Fruit fly (Drosophila melanogaster) whole organism, prepupa: ENCODE results near the gene Lkr.

Experiments used
- Blimp-1 ChIP-seq: fragments of 200-800 bp; sonication (Bioruptor generic); optimal IDR thresholded peaks from 3 replicates; lab custom pipeline; 2017; ENCODE audit warnings: missing biosample characterization, missing genetic modification characterization, mild to moderate bottlenecking, moderate library complexity, missing genetic modification reagents
- CG10631 ChIP-seq: fragments of 200-800 bp; sonication (Bioruptor generic); optimal IDR thresholded peaks from 2 replicates; lab custom pipeline; 2016; ENCODE audit warnings: missing biosample characterization, missing genetic modification characterization
- CG11294 ChIP-seq: fragments of 200-800 bp; sonication (Bioruptor generic); IDR thresholded peaks from 2 replicates; pipeline ENCODE4 v1.3.6; 2022; ENCODE audit warnings: missing biosample characterization, missing genetic modification characterization
- CG11902 ChIP-seq: fragments of 200-800 bp; sonication (Bioruptor generic); optimal IDR thresholded peaks from 3 replicates; lab custom pipeline; 2016; ENCODE audit warnings: missing biosample characterization, missing genetic modification characterization
- CG15336 ChIP-seq: fragments of 200-800 bp; sonication (Bioruptor generic); IDR thresholded peaks from 2 replicates; pipeline ENCODE4 v1.3.6; 2022; ENCODE audit warnings: missing biosample characterization, missing genetic modification characterization
- CG1621 ChIP-seq: fragments of 200-800 bp; sonication (Bioruptor generic); optimal IDR thresholded peaks from 3 replicates; lab custom pipeline; 2018; ENCODE audit warnings: missing biosample characterization, mild to moderate bottlenecking, missing genetic modification characterization
- CG16779 ChIP-seq: fragments of 200-800 bp; sonication (Bioruptor generic); optimal IDR thresholded peaks from 3 replicates; lab custom pipeline; 2017; ENCODE audit warnings: missing biosample characterization, mild to moderate bottlenecking, missing genetic modification characterization
- CG3032 ChIP-seq: fragments of 200-800 bp; optimal IDR thresholded peaks from 2 replicates; lab custom pipeline; 2019; ENCODE audit warnings: missing biosample characterization, mild to moderate bottlenecking, missing genetic modification characterization, moderate library complexity
- CG31627 ChIP-seq: fragments of 200-800 bp; sonication (Bioruptor generic); optimal IDR thresholded peaks from 3 replicates; lab custom pipeline; 2016; ENCODE audit warnings: missing biosample characterization, missing genetic modification characterization
- CG32006 ChIP-seq: fragments of 200-800 bp; sonication (Bioruptor generic); optimal IDR thresholded peaks from 3 replicates; lab custom pipeline; 2017; ENCODE audit warnings: missing biosample characterization, mild to moderate bottlenecking, missing genetic modification characterization
- CG4318 ChIP-seq: fragments of 200-800 bp; sonication (Bioruptor generic); optimal IDR thresholded peaks from 3 replicates; lab custom pipeline; 2017; ENCODE audit warnings: missing biosample characterization, mild to moderate bottlenecking, missing genetic modification characterization
- CG6163 ChIP-seq: fragments of 200-800 bp; sonication (Bioruptor generic); IDR thresholded peaks from 3 replicates; pipeline ENCODE4 v1.3.6; 2022; ENCODE audit warnings: missing biosample characterization, missing genetic modification characterization
- CG6854 ChIP-seq: fragments of 200-800 bp; sonication (Bioruptor generic); optimal IDR thresholded peaks from 2 replicates; lab custom pipeline; 2017; ENCODE audit warnings: missing biosample characterization, mild to moderate bottlenecking, missing genetic modification characterization
- CG7368 ChIP-seq: fragments of 200-800 bp; sonication (Bioruptor generic); optimal IDR thresholded peaks from 3 replicates; lab custom pipeline; 2016; ENCODE audit warnings: missing biosample characterization, missing genetic modification characterization
- CG8319 ChIP-seq: fragments of 200-800 bp; sonication (Bioruptor generic); optimal IDR thresholded peaks from 3 replicates; lab custom pipeline; 2016; ENCODE audit warnings: missing biosample characterization, missing genetic modification characterization
- CG8632 ChIP-seq: fragments of 200-800 bp; sonication (Bioruptor generic); optimal IDR thresholded peaks from 3 replicates; lab custom pipeline; 2016; ENCODE audit warnings: missing biosample characterization, missing genetic modification characterization
- Eip78C ChIP-seq: fragments of 200-800 bp; sonication (Bioruptor generic); peaks from one replicate; lab custom pipeline; 2016; ENCODE audit warnings: missing biosample characterization, missing genetic modification characterization
- Ets96B ChIP-seq: fragments of 200-800 bp; optimal IDR thresholded peaks from 2 replicates; lab custom pipeline; 2019; ENCODE audit warnings: missing biosample characterization, mild to moderate bottlenecking, missing genetic modification characterization, moderate library complexity
- Gug ChIP-seq: fragments of 200-800 bp; sonication (Bioruptor generic); IDR thresholded peaks from 2 replicates; pipeline ENCODE4 v1.3.6; 2022; ENCODE audit warnings: missing biosample characterization, missing genetic modification characterization
- Hr38 ChIP-seq: sonication (Bioruptor generic); optimal IDR thresholded peaks from 2 replicates; lab custom pipeline; 2016; ENCODE audit warnings: missing biosample characterization, missing genetic modification characterization
- Hr4 ChIP-seq: fragments of 200-800 bp; sonication (Bioruptor generic); optimal IDR thresholded peaks from 3 replicates; lab custom pipeline; 2016; ENCODE audit warnings: missing biosample characterization, missing genetic modification characterization
- Smox ChIP-seq: fragments of 200-800 bp; sonication (Bioruptor generic); optimal IDR thresholded peaks from 3 replicates; lab custom pipeline; 2016; ENCODE audit warnings: missing biosample characterization, missing genetic modification characterization
- Sox14 ChIP-seq: fragments of 200-800 bp; sonication (Bioruptor generic); optimal IDR thresholded peaks from 3 replicates; lab custom pipeline; 2016; ENCODE audit warnings: missing biosample characterization, missing genetic modification characterization
- Sox15 ChIP-seq: fragments of 200-800 bp; sonication (Bioruptor generic); optimal IDR thresholded peaks from 3 replicates; lab custom pipeline; 2016; ENCODE audit warnings: missing biosample characterization, missing genetic modification characterization
- achi ChIP-seq: fragments of 200-800 bp; sonication (Bioruptor generic); optimal IDR thresholded peaks from 3 replicates; lab custom pipeline; 2016; ENCODE audit warnings: missing biosample characterization, missing genetic modification characterization
- acj6 ChIP-seq: fragments of 200-800 bp; sonication (Bioruptor generic); optimal IDR thresholded peaks from 3 replicates; lab custom pipeline; 2016; ENCODE audit warnings: missing biosample characterization, missing genetic modification characterization
- esn ChIP-seq: fragments of 200-800 bp; sonication (Bioruptor generic); optimal IDR thresholded peaks from 2 replicates; lab custom pipeline; 2016; ENCODE audit warnings: missing biosample characterization, mild to moderate bottlenecking, missing genetic modification characterization, moderate library complexity
- fd85E ChIP-seq: fragments of 200-800 bp; sonication (Bioruptor generic); optimal IDR thresholded peaks from 3 replicates; lab custom pipeline; 2016; ENCODE audit warnings: missing biosample characterization, missing genetic modification characterization
- fkh ChIP-seq: fragments of 200-800 bp; sonication (Bioruptor generic); optimal IDR thresholded peaks from 3 replicates; lab custom pipeline; 2017; ENCODE audit warnings: missing biosample characterization, mild to moderate bottlenecking, missing genetic modification characterization, moderate library complexity
- spab ChIP-seq: fragments of 200-800 bp; sonication (Bioruptor generic); optimal IDR thresholded peaks from 2 replicates; lab custom pipeline; 2017; ENCODE audit warnings: missing biosample characterization, mild to moderate bottlenecking, missing genetic modification characterization, missing genetic modification reagents
- ss ChIP-seq, 2 experiments: fragments of 200-800 bp; sonication (Bioruptor generic); optimal IDR thresholded peaks; 2 replicates in 1 of 2; 3 replicates in 1 of 2; lab custom pipeline; 2017 to 2018; ENCODE audit warnings: mild to moderate bottlenecking in 2 of 2, missing biosample characterization in 2 of 2, missing genetic modification characterization in 2 of 2, moderate library complexity in 1 of 2
- svp ChIP-seq: fragments of 200-800 bp; sonication (Bioruptor generic); peaks from one replicate; lab custom pipeline; 2016; ENCODE audit warnings: missing biosample characterization, missing genetic modification characterization
- topi ChIP-seq: fragments of 200-800 bp; sonication (Bioruptor generic); optimal IDR thresholded peaks from 3 replicates; lab custom pipeline; 2016; ENCODE audit warnings: missing biosample characterization, missing genetic modification characterization

Gene Lkr

DNA sequence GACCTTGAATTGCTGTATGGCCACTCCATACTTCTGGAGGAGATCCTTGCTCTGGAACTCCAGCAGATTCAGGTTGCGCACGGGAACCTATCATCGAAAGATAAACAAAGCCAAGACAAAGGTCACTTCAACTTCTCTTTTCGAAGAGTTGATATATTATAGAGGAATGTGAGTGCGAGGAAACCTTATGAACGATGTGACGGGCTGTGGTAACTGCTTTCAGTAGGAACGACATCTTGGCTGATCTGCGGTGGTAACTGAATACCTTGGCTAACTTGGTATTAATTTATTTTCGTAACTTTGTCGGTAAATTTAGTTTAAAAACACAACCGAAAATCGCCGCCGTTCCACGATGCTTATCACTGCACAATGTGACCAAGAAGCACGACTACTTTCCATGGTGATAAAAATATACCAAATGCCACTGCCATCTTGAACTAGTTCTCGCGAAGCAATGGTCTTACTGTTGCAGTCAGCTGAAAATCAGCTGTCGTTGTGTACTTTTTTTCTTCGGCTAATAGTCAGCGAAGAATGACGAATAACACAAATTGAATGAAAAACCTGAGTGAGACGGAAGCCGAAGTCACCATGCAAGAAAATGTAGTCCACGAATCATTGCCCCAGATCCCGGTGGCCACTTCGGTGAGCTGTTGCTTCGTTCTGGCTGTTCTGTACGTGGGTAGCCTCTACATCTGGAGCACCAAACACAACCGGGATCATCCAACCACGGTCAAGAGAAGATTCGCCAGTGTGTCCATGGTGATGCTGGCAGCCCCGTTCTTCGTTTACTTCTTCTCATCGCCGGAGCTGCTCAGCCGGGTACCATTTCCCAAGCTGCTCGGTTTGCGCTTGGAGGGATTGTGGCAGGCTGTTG lies 34.4 kb upstream of the Lkr start, which contains the start of the genes ScsbetaG and Sras:
ScsbetaG (minus strand) TSS at position 383 of the 874 bp plus-strand sequence.
Sras (plus strand) TSS at position 466 of the 874 bp plus-strand sequence.
- TF ChIP-seq CG31627 (no peak), topi (GFP tag; lab: Kevin White, UChicago) (no peak), Smox (GFP tag; lab: Kevin White, UChicago) (no peak), Eip78C (GFP tag; lab: Kevin White, UChicago) (no peak), Hr4 (GFP tag; lab: Kevin White, UChicago) (no peak), Sox14 (GFP tag; lab: Kevin White, UChicago) (peak; percentile 45), esn (GFP tag; lab: Kevin White, UChicago) (peak; percentile 3), fkh (GFP tag; lab: Kevin White, UChicago) (peak; percentile 69), CG11294 (GFP tag; lab: Robert Waterston, UW) (no peak), CG8632 (GFP tag; lab: Kevin White, UChicago) (no peak), spab (no peak), CG4318 (GFP tag; lab: Kevin White, UChicago) (no peak), fd85E (GFP tag; lab: Kevin White, UChicago) (no peak), svp (GFP tag; lab: Kevin White, UChicago) (peak; percentile 75), Ets96B (tag; lab: Kevin White, UChicago) (no peak), CG8319 (GFP tag; lab: Kevin White, UChicago) (no peak), CG7368 (GFP tag; lab: Kevin White, UChicago) (no peak), CG15336 (GFP tag; lab: Robert Waterston, UW) (no peak; the same call in 1 of the 2 replicates)

DNA sequence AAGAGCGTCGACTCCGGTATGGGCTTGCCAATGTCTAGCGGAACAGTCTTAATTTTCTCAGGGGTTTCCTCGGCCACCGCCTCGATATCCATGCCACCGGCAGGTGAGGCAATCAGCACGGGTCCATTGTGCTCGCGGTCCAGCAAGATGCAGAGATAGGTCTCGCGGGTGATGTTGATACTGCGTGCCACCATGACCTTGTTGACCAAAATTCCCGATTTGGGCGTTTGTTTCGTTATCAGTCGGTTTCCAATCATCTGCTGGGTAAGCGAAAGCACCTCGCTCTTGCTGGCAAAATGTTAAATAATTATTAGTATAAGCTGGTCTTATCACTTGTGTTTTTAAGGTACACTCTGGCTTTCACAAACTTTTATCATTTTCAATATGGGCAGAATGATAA lies 33.4 kb upstream of the Lkr start:
- TF ChIP-seq Blimp-1 (GFP tag; lab: Kevin White, UChicago) (no peak), fkh (GFP tag; lab: Kevin White, UChicago) (no peak), svp (GFP tag; lab: Kevin White, UChicago) (peak; percentile 97)

DNA sequence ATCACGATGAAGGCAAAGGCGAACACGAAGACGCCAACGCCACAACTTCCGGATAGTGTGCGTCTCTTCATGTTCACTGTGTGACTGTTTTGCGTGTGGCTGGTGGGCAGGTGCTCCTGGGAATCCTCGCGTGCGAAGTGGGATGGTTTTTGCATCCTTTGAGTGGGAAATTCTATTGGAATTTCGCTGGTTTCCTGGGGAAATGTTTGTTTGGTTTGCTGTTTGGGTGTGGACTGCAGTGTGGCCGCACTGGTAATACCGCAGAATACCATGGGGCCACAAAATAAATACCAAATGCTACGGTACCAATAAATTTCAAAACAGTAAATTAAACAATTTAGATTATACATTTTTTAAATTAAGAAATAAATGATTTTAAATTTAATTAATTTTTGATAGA lies 32.2 kb upstream of the Lkr start, which contains the start of gene sinu:
sinu (minus strand) TSS at position 258 of the 400 bp plus-strand sequence.
- TF ChIP-seq fkh (GFP tag; lab: Kevin White, UChicago), result peak; percentile 37
- no peak for TF ChIP-seq CG11902
- no peak for TF ChIP-seq achi
- TF ChIP-seq, all 60 proteins: peak for 1

- TF ChIP-seq Sox15 (GFP tag; lab: Kevin White, UChicago) (no peak), CG1621 (no peak), ss (GFP tag; optimal IDR thresholded peaks at IDR 0.05; lab: Kevin White, UChicago) (no peak), CG10631 (no peak), CG8319 (GFP tag; lab: Kevin White, UChicago) (no peak), fkh (GFP tag; lab: Kevin White, UChicago) (no peak), CG16779 (tag; lab: Kevin White, UChicago) (no peak), CG31627 (no peak), Hr38 (GFP tag; lab: Kevin White, UChicago) (no peak), CG11294 (GFP tag; lab: Robert Waterston, UW) (no peak), esn (GFP tag; lab: Kevin White, UChicago) (no peak), CG3032 (tag; lab: Kevin White, UChicago) (no peak), CG32006 (GFP tag; lab: Kevin White, UChicago) (no peak), CG6854 (GFP tag; lab: Kevin White, UChicago) (no peak), Gug (GFP tag; lab: Robert Waterston, UW) (no peak), CG8632 (GFP tag; lab: Kevin White, UChicago) (no peak), acj6 (GFP tag; lab: Kevin White, UChicago) (no peak), CG6163 (GFP tag; lab: Robert Waterston, UW) (no peak), Blimp-1 (GFP tag; lab: Kevin White, UChicago) (no peak)
Measured at dm6 chr3L:5556195-5556594, 27.1 kb upstream of the Lkr start.
